Worm (Caenorhabditis elegans) whole organism, midembryonic: ENCODE results near the gene dhp-2.

ENCODE experiments used
- cog-1 ChIP-seq: sonication (generic microtip); optimal IDR thresholded peaks from 2 replicates; lab custom pipeline; 2016; ENCODE audit warnings: missing genetic modification characterization, missing compliant biosample characterization
- flt-1 ChIP-seq: fragments of 200-800 bp; sonication (Bioruptor generic); IDR thresholded peaks from 2 replicates; pipeline ENCODE4 v1.3.6; 2022; ENCODE audit warnings: missing genetic modification characterization, missing compliant biosample characterization
- ref-1 ChIP-seq: fragments of 200-800 bp; sonication (Bioruptor generic); conservative IDR thresholded peaks from 2 replicates; pipeline ENCODE4 v1.3.6; 2022; ENCODE audit warnings: missing genetic modification reagents, missing genetic modification characterization, missing compliant biosample characterization

DNA sequence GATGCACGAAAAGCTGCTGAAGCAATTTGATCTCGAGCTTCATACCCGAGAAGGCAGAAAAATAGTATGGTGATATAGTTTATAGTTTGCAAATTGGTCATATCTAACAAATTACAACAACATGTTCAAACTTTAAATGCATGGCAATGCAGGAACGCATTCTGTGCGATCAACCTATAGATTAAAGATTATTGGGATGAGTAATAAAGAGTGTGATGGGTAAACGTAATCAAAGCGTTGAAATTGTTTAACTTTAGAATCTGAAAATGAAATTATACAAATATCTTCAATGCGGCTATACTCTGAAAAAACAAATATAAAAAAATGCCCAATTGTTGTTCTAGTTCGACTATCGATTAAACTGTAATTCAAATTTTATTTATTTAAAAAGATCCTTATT is 1.6 kb upstream of the dhp-2 start, which contains the start of gene C47E12.14:
- TF ChIP-seq flt-1 (no peak), ref-1 (no peak), cog-1 (no peak)
